Worm (Caenorhabditis elegans): ENCODE measurements around the gene ccep-97.

Gene ccep-97

DNA sequence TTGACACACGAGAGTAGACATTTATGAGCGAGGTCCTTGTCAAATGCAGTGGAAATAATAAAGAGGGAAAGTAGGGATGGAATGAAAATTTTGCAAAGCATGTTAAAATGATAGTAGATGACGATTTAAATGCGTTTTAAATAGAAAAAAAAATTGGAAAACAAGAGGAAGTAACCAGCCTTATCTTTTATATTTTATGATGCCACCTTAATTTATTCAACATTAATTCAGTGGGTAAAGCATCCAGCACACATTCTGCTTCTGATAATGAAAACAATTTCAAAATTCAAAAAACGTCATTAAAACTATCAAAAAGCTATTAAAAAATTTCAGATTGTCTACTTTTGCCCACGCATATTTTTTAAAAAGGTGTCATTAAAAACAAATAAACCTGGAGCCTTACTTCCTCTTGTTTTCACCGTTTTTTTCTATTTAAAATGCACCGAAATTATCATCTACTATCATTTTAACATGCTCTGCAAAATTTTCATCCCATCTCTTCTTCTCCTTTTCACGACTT lies 33.1 kb downstream of the ccep-97 start, which contains the start of the genes Y60C6A.2 and Y60C6A.3:
TSS of gene Y60C6A.2 (minus strand) at position 101 of the 520 bp plus-strand sequence.
TSS of gene Y60C6A.3 (plus strand) at position 470 of the 520 bp plus-strand sequence.
- no peak for TF ChIP-seq unc-55 (GFP tag; optimal IDR thresholded peaks at IDR 0.05)

DNA sequence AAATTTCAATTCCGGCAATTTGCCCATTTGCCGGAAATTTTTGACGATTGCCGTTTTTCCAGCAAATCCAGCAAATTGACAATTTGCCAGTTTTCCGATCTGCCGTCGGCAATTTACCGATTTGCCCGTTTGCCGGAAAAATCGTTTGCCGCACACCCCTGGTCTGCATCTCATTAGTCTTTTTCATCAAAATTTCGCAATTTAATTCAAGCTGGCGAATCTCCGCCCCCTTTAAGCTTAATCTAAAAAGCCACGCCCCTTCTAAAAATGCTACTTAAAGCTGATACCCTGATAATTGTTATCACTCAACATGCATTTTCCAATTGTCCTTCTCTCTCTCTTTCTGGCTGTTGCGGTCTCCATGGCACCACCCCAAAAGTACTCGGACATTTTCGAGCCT lies 35.1 kb downstream of the ccep-97 start, which contains the start of gene Y60C6A.1:
TSS of gene Y60C6A.1 (plus strand) at position 301 of the 400 bp plus-strand sequence.
- TF ChIP-seq hlh-8 (tag; optimal IDR thresholded peaks at IDR 0.05) = no peak

DNA sequence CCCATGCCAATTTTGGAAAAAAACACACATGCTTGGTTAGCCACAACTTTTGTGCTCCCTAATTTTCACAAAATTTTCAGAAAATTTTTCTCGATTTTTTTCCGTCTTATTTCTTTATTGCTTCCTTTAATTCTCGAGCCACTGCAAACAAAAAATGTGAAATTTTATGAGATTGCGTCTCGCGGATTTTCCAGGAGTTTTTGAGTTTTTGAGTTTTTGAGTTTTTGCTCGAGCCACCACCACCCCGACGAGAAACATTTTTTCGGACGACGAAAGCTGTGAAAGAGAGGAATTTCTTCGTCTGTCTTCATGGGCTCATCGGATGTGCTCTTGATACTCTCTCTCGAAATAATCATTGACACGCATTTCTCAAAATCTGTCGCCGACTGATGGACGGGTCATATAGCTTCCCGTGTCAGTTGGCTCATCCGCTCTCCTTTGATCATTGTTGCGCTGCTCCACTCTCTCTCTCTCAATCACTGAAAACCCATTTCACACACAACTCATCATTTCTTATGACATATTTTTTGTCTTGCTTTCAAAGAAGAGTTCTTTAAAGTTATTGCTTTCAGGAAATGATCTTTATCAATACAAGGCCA lies 41.0 kb downstream of the ccep-97 start, which contains the start of gene C18G1.1:
TSS of gene C18G1.1 (plus strand) at position 573 of the 599 bp plus-strand sequence.
- TF ChIP-seq unc-3 (GFP tag; conservative IDR thresholded peaks at IDR 0.05) (no peak), unc-3 (tag; optimal IDR thresholded peaks at IDR 0.05) (no peak), C08G9.2 (tag; optimal IDR thresholded peaks at IDR 0.05) (no peak), rnt-1 (tag; optimal IDR thresholded peaks at IDR 0.05) (peak; percentile 44), elt-2 (tag; optimal IDR thresholded peaks at IDR 0.05) (no peak), ceh-31 (tag; optimal IDR thresholded peaks at IDR 0.05) (no peak), ceh-14 (tag; optimal IDR thresholded peaks at IDR 0.05) (no peak), unc-86 (tag; optimal IDR thresholded peaks at IDR 0.05) (no peak), lim-6 (tag; optimal IDR thresholded peaks at IDR 0.05) (no peak), T23F11.4 (GFP tag; optimal IDR thresholded peaks at IDR 0.05) (no peak), ceh-6 (GFP tag; optimal IDR thresholded peaks at IDR 0.05) (no peak), fax-1 (tag; optimal IDR thresholded peaks at IDR 0.05) (no peak), pros-1 (tag; optimal IDR thresholded peaks at IDR 0.05) (no peak), unc-55 (GFP tag; optimal IDR thresholded peaks at IDR 0.05) (peak; percentile 92), Y22D7AL.16 (tag; optimal IDR thresholded peaks at IDR 0.05) (no peak), pat-9 (tag; optimal IDR thresholded peaks at IDR 0.05) (no peak), ceh-18 (tag; optimal IDR thresholded peaks at IDR 0.05) (peak; percentile 66), che-1 (tag; optimal IDR thresholded peaks at IDR 0.05) (no peak), ets-4 (tag; optimal IDR thresholded peaks at IDR 0.05) (no peak), sdc-2 (tag; optimal IDR thresholded peaks at IDR 0.05) (no peak)

DNA sequence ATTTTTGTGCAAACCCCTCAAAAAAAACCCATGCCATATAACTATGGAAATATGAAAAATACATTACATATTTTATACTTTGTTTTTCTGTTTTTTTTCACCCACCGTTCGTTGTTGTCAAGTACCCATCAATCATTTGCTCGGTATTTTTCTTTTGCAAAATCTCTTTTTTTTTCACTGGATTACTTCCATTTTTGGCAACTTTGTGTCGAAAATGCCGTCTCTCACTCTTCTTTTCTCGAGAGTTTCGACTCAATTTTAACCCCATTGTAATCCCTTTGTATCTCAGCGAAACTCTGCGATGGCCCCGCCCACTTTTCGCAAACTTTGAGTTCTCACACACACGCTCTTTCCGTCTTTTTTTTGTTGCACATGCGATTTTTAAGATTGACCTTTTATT lies 43.3 kb downstream of the ccep-97 start:
- TF ChIP-seq sox-4 (tag; optimal IDR thresholded peaks at IDR 0.05) (no peak), ceh-18 (tag; optimal IDR thresholded peaks at IDR 0.05) (no peak), hlh-6 (tag; optimal IDR thresholded peaks at IDR 0.05) (no peak), hlh-15 (tag; optimal IDR thresholded peaks at IDR 0.05) (no peak), odd-2 (tag; optimal IDR thresholded peaks at IDR 0.05) (no peak), nhr-232 (tag; optimal IDR thresholded peaks at IDR 0.05) (no peak), fkh-10 (GFP tag; optimal IDR thresholded peaks at IDR 0.05) (no peak), C08G9.2 (tag; optimal IDR thresholded peaks at IDR 0.05) (no peak), pha-2 (tag; optimal IDR thresholded peaks at IDR 0.05) (no peak), K02D7.2 (tag; optimal IDR thresholded peaks at IDR 0.05) (no peak), pqm-1 (tag; optimal IDR thresholded peaks at IDR 0.05) (no peak), ceh-22 (tag; optimal IDR thresholded peaks at IDR 0.05) (no peak), gmeb-2 (tag; optimal IDR thresholded peaks at IDR 0.05) (no peak), ahr-1 (tag; optimal IDR thresholded peaks at IDR 0.05) (no peak)

DNA sequence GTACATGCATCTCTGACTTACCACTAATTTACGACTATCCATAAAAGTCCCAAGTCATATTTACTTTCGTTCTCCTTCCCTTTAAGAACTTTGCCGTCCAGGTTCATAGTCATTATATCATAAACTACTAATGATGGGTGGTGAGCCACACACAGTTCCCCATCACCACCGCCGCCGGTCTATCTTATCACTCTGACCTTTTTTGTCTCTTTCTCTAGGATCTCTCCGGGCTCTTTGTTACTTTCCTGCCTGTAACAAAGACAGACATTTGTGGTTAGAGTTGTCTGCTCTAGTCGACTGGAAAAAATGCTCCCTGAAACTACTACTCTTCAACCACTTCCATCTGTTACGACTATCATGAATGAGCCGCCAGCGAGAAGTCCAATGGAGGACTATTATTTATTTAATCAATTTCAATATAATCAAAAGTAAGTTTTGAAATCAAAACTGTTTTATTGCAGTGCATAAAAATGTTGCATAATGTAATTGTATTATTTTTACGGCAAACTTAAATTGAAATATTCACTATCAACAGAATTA lies 48.0 kb downstream of the ccep-97 start, which contains the start of gene elt-7:
TSS of gene elt-7 (plus strand) at position 263 of the 540 bp plus-strand sequence.
- TF ChIP-seq ets-4 (tag; optimal IDR thresholded peaks at IDR 0.05) (no peak), sox-4 (tag; optimal IDR thresholded peaks at IDR 0.05) (no peak), elt-2 (tag; optimal IDR thresholded peaks at IDR 0.05) (peak; percentile 52)

All from whole organism, late embryonic.